Fruit fly (Drosophila melanogaster) whole organism, embryonic: Measurements from ENCODE around the gene Pex10.

ENCODE experiments used
- Antp ChIP-seq: fragments of 200-800 bp; sonication (Bioruptor generic); optimal IDR thresholded peaks from 3 replicates; lab custom pipeline; 2016; ENCODE audit warnings: missing biosample characterization, missing genetic modification characterization
- CG13287 ChIP-seq: fragments of 200-800 bp; sonication (Bioruptor generic); IDR thresholded peaks from 2 replicates; pipeline ENCODE4 v1.3.6; 2022; ENCODE audit warnings: missing biosample characterization, missing genetic modification characterization; ENCODE audit not compliant: partially characterized antibody
- CG17829 ChIP-seq: fragments of 200-800 bp; optimal IDR thresholded peaks from 2 replicates; lab custom pipeline; 2019; ENCODE audit warnings: missing biosample characterization, mild to moderate bottlenecking, missing genetic modification characterization, moderate library complexity
- CG30403 ChIP-seq: fragments of 200-800 bp; sonication (Bioruptor generic); optimal IDR thresholded peaks from 3 replicates; lab custom pipeline; 2016; ENCODE audit warnings: missing biosample characterization, missing genetic modification characterization
- Camta ChIP-seq: fragments of 200-800 bp; sonication (Bioruptor generic); optimal IDR thresholded peaks from 2 replicates; lab custom pipeline; 2016; ENCODE audit warnings: missing biosample characterization, missing genetic modification characterization
- Hsf ChIP-seq: fragments of 200-800 bp; sonication (Bioruptor generic); optimal IDR thresholded peaks from 3 replicates; lab custom pipeline; 2016; ENCODE audit warnings: missing biosample characterization, missing genetic modification characterization
- mirr ChIP-seq: fragments of 200-800 bp; sonication (Bioruptor generic); optimal IDR thresholded peaks from 3 replicates; lab custom pipeline; 2018; ENCODE audit warnings: missing biosample characterization, mild to moderate bottlenecking, missing genetic modification characterization
- ranshi ChIP-seq: fragments of 200-800 bp; sonication (Bioruptor generic); IDR thresholded peaks from 2 replicates; pipeline ENCODE4 v1.3.6; 2022; ENCODE audit warnings: missing biosample characterization, missing genetic modification characterization

- TF ChIP-seq CG13287 (GFP tag; lab: Robert Waterston, UW): no peak; the same call in none of the 2 replicates
- peak; percentile 81 for TF ChIP-seq CG30403
- peak; percentile 67 for TF ChIP-seq Camta (GFP tag; lab: Kevin White, UChicago)
- peak; percentile 38; the same call in 1 of the 2 replicates for TF ChIP-seq ranshi (GFP tag; lab: Robert Waterston, UW)
- TF ChIP-seq Antp (GFP tag; lab: Kevin White, UChicago): peak; percentile 79
- TF ChIP-seq CG17829 (tag; lab: Kevin White, UChicago): peak; percentile 81
- TF ChIP-seq mirr: no peak
- TF ChIP-seq Hsf (GFP tag; lab: Kevin White, UChicago): peak; percentile 73
These were observed 21.3 kb upstream of the Pex10 start, which contains the start of the genes CG12091 and pns for dm6 chr3L:1536487-1537337.
